Worm (Caenorhabditis elegans) whole organism, young adult: Measurements from ENCODE around the gene B0034.5.

Source experiments
- B0261.1 ChIP-seq: sonication (generic microtip); optimal IDR thresholded peaks from 2 replicates; lab custom pipeline; 2016; ENCODE audit warnings: mild to moderate bottlenecking, missing genetic modification characterization, moderate library complexity, missing compliant biosample characterization
- B0336.3 ChIP-seq: fragments of 200-800 bp; sonication (Bioruptor generic); IDR thresholded peaks from 2 replicates; pipeline ENCODE4 v1.3.6; 2022; ENCODE audit warnings: missing genetic modification characterization, missing compliant biosample characterization
- C17E4.6 ChIP-seq: fragments of 200-800 bp; sonication (Bioruptor generic); IDR thresholded peaks from 2 replicates; pipeline ENCODE4 v1.3.6; 2022; ENCODE audit warnings: missing genetic modification reagents, missing genetic modification characterization, missing compliant biosample characterization
- D2030.7 ChIP-seq: fragments of 200-800 bp; sonication (Bioruptor generic); IDR thresholded peaks from 2 replicates; pipeline ENCODE4 v1.3.6; 2022; ENCODE audit warnings: missing genetic modification reagents, missing genetic modification characterization, missing compliant biosample characterization
- F37B4.10 ChIP-seq: fragments of 200-800 bp; sonication (Bioruptor generic); IDR thresholded peaks from 2 replicates; pipeline ENCODE4 v1.3.6; 2022; ENCODE audit warnings: missing genetic modification characterization, missing compliant biosample characterization
- F57C9.4 ChIP-seq: sonication (generic microtip); optimal IDR thresholded peaks from 2 replicates; lab custom pipeline; 2017; ENCODE audit warnings: mild to moderate bottlenecking, missing genetic modification characterization, missing compliant biosample characterization
- K12H6.12 ChIP-seq: fragments of 200-800 bp; sonication (Bioruptor generic); optimal IDR thresholded peaks from 2 replicates; lab custom pipeline; 2018; ENCODE audit warnings: mild to moderate bottlenecking, missing genetic modification characterization, missing compliant biosample characterization
- T07F8.4 ChIP-seq: sonication (generic microtip); optimal IDR thresholded peaks from 2 replicates; lab custom pipeline; 2016; ENCODE audit warnings: mild to moderate bottlenecking, missing genetic modification characterization, moderate library complexity, missing compliant biosample characterization
- T26A5.8 ChIP-seq: sonication (generic microtip); optimal IDR thresholded peaks from 2 replicates; lab custom pipeline; 2016; ENCODE audit warnings: missing genetic modification characterization, missing compliant biosample characterization
- Y95B8A.8 ChIP-seq: fragments of 200-800 bp; sonication (Bioruptor generic); IDR thresholded peaks from 2 replicates; pipeline ENCODE4 v1.3.6; 2022; ENCODE audit warnings: missing genetic modification reagents, missing genetic modification characterization, missing compliant biosample characterization
- aptf-2 ChIP-seq: fragments of 200-800 bp; sonication (Bioruptor generic); conservative IDR thresholded peaks from 2 replicates; pipeline ENCODE4 v1.3.6; 2022; ENCODE audit warnings: missing genetic modification reagents, missing genetic modification characterization, missing compliant biosample characterization
- atf-7 ChIP-seq: sonication (generic microtip); optimal IDR thresholded peaks from 2 replicates; lab custom pipeline; 2017; ENCODE audit warnings: mild to moderate bottlenecking, missing genetic modification characterization, missing compliant biosample characterization
- attf-5 ChIP-seq: fragments of 200-800 bp; sonication (Bioruptor generic); optimal IDR thresholded peaks from 2 replicates; lab custom pipeline; 2018; ENCODE audit warnings: mild to moderate bottlenecking, missing genetic modification characterization, missing compliant biosample characterization
- bed-1 ChIP-seq: fragments of 200-800 bp; sonication (Bioruptor generic); IDR thresholded peaks from 2 replicates; pipeline ENCODE4 v1.3.6; 2022; ENCODE audit warnings: missing genetic modification reagents, missing genetic modification characterization, missing compliant biosample characterization
- cebp-1 ChIP-seq, 2 experiments: fragments of 200-800 bp in 1 of 2; sonication (Bioruptor generic) in 1 of 2; sonication (generic microtip) in 1 of 2; IDR thresholded peaks in 1 of 2; optimal IDR thresholded peaks in 1 of 2; 2 replicates each; pipeline versions ENCODE4 v1.3.6 to Lab custom; 2017 to 2022; ENCODE audit warnings: missing compliant biosample characterization in 2 of 2, missing genetic modification characterization in 2 of 2, mild to moderate bottlenecking in 1 of 2, missing genetic modification reagents in 1 of 2, moderate library complexity in 1 of 2
- ceh-100 ChIP-seq: fragments of 200-800 bp; sonication (Bioruptor generic); IDR thresholded peaks from 2 replicates; pipeline ENCODE4 v1.3.6; 2022; ENCODE audit warnings: missing genetic modification reagents, missing genetic modification characterization, missing compliant biosample characterization
- chd-7 ChIP-seq: sonication (generic microtip); optimal IDR thresholded peaks from 2 replicates; lab custom pipeline; 2016; ENCODE audit warnings: mild to moderate bottlenecking, missing genetic modification characterization, moderate library complexity, missing compliant biosample characterization
- dox-1 ChIP-seq: fragments of 200-800 bp; sonication (Bioruptor generic); IDR thresholded peaks from 2 replicates; pipeline ENCODE4 v1.3.6; 2022; ENCODE audit warnings: missing genetic modification reagents, missing genetic modification characterization, missing compliant biosample characterization
- egl-44 ChIP-seq: fragments of 200-800 bp; sonication (Bioruptor generic); IDR thresholded peaks from 2 replicates; pipeline ENCODE4 v1.3.6; 2022; ENCODE audit warnings: missing genetic modification reagents, missing genetic modification characterization, missing compliant biosample characterization
- ets-4 ChIP-seq: fragments of 200-800 bp; sonication (Bioruptor generic); optimal IDR thresholded peaks from 2 replicates; lab custom pipeline; 2018; ENCODE audit warnings: mild to moderate bottlenecking, missing genetic modification characterization, missing compliant biosample characterization
- lag-1 ChIP-seq: fragments of 200-800 bp; sonication (Bioruptor generic); IDR thresholded peaks from 2 replicates; pipeline ENCODE4 v1.3.6; 2022; ENCODE audit warnings: missing genetic modification reagents, missing genetic modification characterization, missing compliant biosample characterization
- let-607 ChIP-seq, 2 experiments: fragments of 200-800 bp in 1 of 2; sonication (Bioruptor generic) in 1 of 2; sonication (generic microtip) in 1 of 2; optimal IDR thresholded peaks; 2 replicates each; lab custom pipeline; 2016 to 2018; ENCODE audit warnings: mild to moderate bottlenecking in 2 of 2, missing compliant biosample characterization in 2 of 2, missing genetic modification characterization in 2 of 2, moderate library complexity in 2 of 2, missing genotype in 1 of 2
- madf-10 ChIP-seq: sonication (generic microtip); optimal IDR thresholded peaks from 2 replicates; lab custom pipeline; 2016; ENCODE audit warnings: mild to moderate bottlenecking, missing genetic modification characterization, missing compliant biosample characterization
- madf-3 ChIP-seq: fragments of 200-800 bp; sonication (Bioruptor generic); IDR thresholded peaks from 2 replicates; pipeline ENCODE4 v1.3.6; 2022; ENCODE audit warnings: missing genetic modification reagents, missing genetic modification characterization, missing compliant biosample characterization
- nfyb-1 ChIP-seq: fragments of 200-800 bp; sonication (Bioruptor generic); IDR thresholded peaks from 2 replicates; pipeline ENCODE4 v1.3.6; 2022; ENCODE audit warnings: missing genetic modification reagents, missing genetic modification characterization, missing compliant biosample characterization
- nhr-80 ChIP-seq: sonication (generic microtip); optimal IDR thresholded peaks from 2 replicates; lab custom pipeline; 2016; ENCODE audit warnings: missing genetic modification characterization, missing compliant biosample characterization
- sdz-38 ChIP-seq: sonication (generic microtip); optimal IDR thresholded peaks from 2 replicates; lab custom pipeline; 2016; ENCODE audit warnings: missing genotype, missing genetic modification characterization, missing compliant biosample characterization
- snpc-1.1 ChIP-seq: sonication (generic microtip); optimal IDR thresholded peaks from 2 replicates; lab custom pipeline; 2017; ENCODE audit warnings: missing genetic modification characterization, mild to moderate bottlenecking, missing compliant biosample characterization, antibody characterized with exemption, moderate library complexity, missing genotype, missing genetic modification reagents; ENCODE audit not compliant: insufficient read depth
- tbp1 ChIP-seq: fragments of 200-800 bp; sonication (Bioruptor generic); optimal IDR thresholded peaks from 2 replicates; lab custom pipeline; 2018; ENCODE audit warnings: mild to moderate bottlenecking, missing genetic modification characterization, missing compliant biosample characterization
- tlf-1 ChIP-seq: fragments of 200-800 bp; sonication (Bioruptor generic); optimal IDR thresholded peaks from 2 replicates; lab custom pipeline; 2018; ENCODE audit warnings: mild to moderate bottlenecking, missing genetic modification characterization, missing compliant biosample characterization
- unc-62 ChIP-seq: fragments of 150-350 bp; optimal IDR thresholded peaks from 2 replicates; lab custom pipeline; 2014; ENCODE audit warnings: missing biosample characterization, missing genetic modification reagents, missing genetic modification characterization
- zfh-2 ChIP-seq: fragments of 200-800 bp; sonication (Bioruptor generic); conservative IDR thresholded peaks from 2 replicates; pipeline ENCODE4 v1.3.6; 2022; ENCODE audit warnings: missing genetic modification reagents, missing genetic modification characterization, missing compliant biosample characterization
- ztf-3 ChIP-seq: fragments of 200-800 bp; sonication (Bioruptor generic); optimal IDR thresholded peaks from 2 replicates; lab custom pipeline; 2018; ENCODE audit warnings: mild to moderate bottlenecking, missing genetic modification characterization, missing compliant biosample characterization
- ztf-6 ChIP-seq: fragments of 200-800 bp; sonication (Bioruptor generic); IDR thresholded peaks from 2 replicates; pipeline ENCODE4 v1.3.6; 2022; ENCODE audit warnings: missing genetic modification reagents, missing genetic modification characterization, missing compliant biosample characterization

Gene B0034.5

DNA sequence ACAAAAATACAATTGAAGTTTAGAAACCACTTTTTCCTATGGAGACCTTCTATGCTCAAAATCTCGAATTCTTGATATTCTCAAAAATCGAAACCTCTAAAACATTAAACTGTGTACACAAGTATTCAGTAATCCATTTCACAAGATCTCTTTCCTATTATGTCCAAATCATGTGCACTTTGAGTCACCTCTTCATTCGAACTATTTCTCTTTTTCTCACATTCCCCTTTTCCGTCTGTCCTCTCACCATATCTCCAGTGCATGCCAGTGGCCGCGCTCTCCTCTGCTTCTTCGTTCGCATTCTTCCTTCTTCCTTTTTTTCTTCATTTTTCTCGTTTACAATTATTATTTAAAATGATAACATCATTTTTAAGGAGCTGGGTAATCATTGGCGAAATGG lies 32.2 kb downstream of the B0034.5 start, which contains the start of gene F28B12.1:
Gene F28B12.1 (plus strand): TSS at position 335 of the 400 bp plus-strand sequence.
- TF ChIP-seq ceh-100 (GFP tag; lab: Robert Waterston, UW) (no peak), cebp-1 (GFP tag; IDR thresholded peaks at IDR 0.05; lab: Robert Waterston, UW) (no peak), cebp-1 (tag; optimal IDR thresholded peaks at IDR 0.05; lab: Kevin White, UChicago) (peak; percentile 26)

DNA sequence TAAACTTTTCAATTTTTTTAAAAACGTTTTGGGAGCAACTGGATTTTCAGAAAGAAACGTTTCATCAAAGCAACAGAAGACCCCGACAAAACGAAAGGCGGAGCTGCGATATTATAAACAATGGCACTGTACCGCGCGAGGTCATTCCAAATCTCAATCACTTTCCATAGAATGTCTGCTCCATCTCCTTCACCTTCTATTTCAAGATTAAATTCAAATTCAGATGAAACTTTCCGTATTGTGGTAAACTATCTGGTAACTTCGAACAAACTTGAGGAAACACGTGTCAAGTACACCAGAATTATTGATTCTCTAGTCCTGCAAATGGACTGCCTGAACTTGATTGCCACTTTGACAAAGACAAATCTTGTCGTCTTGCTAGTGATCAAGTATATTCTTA lies 34.0 kb downstream of the B0034.5 start, which contains the start of gene F28B12.6:
Gene F28B12.6 (plus strand): TSS at position 49 of the 400 bp plus-strand sequence.
- TF ChIP-seq sdz-38 (no peak), B0336.3 (GFP tag; lab: Robert Waterston, UW) (peak; percentile 61; the same call in 1 of the 2 replicates), cebp-1 (GFP tag; IDR thresholded peaks at IDR 0.05; lab: Robert Waterston, UW) (no peak), cebp-1 (tag; optimal IDR thresholded peaks at IDR 0.05; lab: Kevin White, UChicago) (peak; percentile 24), nfyb-1 (GFP tag; lab: Robert Waterston, UW) (peak; percentile 52; the same call in 1 of the 2 replicates)

DNA sequence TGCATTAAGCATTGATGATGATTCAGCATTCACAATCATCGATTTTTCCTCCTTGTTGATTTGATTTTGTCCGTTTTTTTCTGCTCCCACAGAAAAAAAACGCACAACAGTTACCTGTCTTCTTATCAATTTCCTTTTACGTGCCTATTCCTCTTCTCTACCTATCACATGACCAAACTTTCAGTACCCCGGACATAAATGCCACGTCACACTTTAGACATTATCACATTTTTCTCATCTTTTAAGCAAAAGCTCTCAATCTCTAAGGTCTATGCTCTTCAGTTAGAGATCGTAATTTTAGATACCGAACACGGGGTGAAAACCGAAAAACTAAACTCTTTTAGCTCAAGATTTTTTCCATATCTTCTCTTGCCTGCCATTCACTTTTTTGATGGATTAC lies 38.8 kb downstream of the B0034.5 start:
- no peak for TF ChIP-seq lag-1 (GFP tag; lab: Robert Waterston, UW)
- peak; percentile 23 for TF ChIP-seq atf-7 (tag; lab: Kevin White, UChicago)
- peak; percentile 79 for TF ChIP-seq nhr-80 (tag; lab: Kevin White, UChicago)
- no peak for TF ChIP-seq Y95B8A.8 (GFP tag; lab: Robert Waterston, UW)
- peak; percentile 19 for TF ChIP-seq attf-5 (GFP tag; lab: Kevin White, UChicago)
- TF ChIP-seq tbp1, result peak; percentile 17
- peak; percentile 70; the same call in 1 of the 2 replicates for TF ChIP-seq egl-44 (GFP tag; lab: Robert Waterston, UW)
- TF ChIP-seq let-607 (tag; optimal IDR thresholded peaks at IDR 0.05; lab: Kevin White, UChicago), result peak; percentile 58 to 88
- TF ChIP-seq unc-62, result peak; percentile 58
- peak; percentile 30 for TF ChIP-seq chd-7 (tag; lab: Kevin White, UChicago)
- peak; percentile 22 for TF ChIP-seq ets-4
- peak; percentile 0 for TF ChIP-seq tlf-1 (GFP tag; lab: Kevin White, UChicago)
- 0 out of 2 replicates have a peak, but pooled peaks have one; percentile 8 for TF ChIP-seq nfyb-1 (GFP tag; lab: Robert Waterston, UW)
- TF ChIP-seq dox-1 (GFP tag; lab: Robert Waterston, UW), result no peak
- TF ChIP-seq cebp-1 (GFP tag; IDR thresholded peaks at IDR 0.05; lab: Robert Waterston, UW), result no peak
- peak; percentile 33 for TF ChIP-seq cebp-1 (tag; optimal IDR thresholded peaks at IDR 0.05; lab: Kevin White, UChicago)

DNA sequence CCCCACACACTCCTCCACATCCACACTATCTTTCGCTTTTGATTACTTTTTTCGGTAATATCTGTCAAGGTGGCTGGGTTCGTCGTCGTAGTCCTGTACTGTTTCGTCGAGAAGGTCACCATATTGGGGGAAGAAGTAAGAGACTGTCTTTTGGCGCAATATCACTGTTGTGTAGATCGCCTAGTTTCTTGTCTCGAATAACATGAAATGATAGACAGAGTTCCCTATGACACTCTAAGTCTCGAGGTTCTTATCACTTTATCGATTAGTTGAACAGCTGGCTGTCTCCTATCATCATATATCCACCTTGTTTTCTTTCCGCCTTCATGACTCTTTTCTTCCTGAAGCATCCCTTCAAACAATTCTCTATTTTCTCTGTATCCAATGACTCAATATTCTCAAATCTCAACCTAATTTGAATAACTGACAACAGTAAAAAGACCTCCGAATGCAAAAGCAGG lies 40.8 kb downstream of the B0034.5 start:
- TF ChIP-seq ets-4, result no peak
- TF ChIP-seq cebp-1 (GFP tag; IDR thresholded peaks at IDR 0.05; lab: Robert Waterston, UW), result no peak
- peak; percentile 7 for TF ChIP-seq cebp-1 (tag; optimal IDR thresholded peaks at IDR 0.05; lab: Kevin White, UChicago)
- TF ChIP-seq aptf-2 (GFP tag; lab: Robert Waterston, UW), result 0 out of 2 replicates have a peak, but pooled peaks have one; percentile 19

DNA sequence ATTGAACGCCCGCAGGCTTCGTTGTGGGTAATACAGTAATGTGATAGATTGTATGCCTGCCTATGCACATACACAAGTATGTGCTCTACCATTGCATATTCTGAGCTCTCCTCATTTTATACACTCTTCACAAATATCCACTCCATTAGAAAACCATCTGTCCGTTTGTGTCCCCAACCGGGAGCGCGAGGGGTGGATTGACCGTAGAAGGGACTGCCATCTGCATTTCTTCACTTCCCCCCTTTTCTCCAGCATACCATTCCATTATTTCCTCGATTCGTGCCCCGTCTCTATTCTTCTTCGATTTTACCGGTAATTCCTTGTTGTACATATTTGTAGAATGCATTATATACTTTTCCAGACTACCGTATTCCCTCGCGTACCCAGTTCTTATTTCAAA lies 41.6 kb downstream of the B0034.5 start:
- TF ChIP-seq snpc-1.1 (tag; lab: Kevin White, UChicago) (no peak), ztf-6 (GFP tag; lab: Robert Waterston, UW) (no peak), dox-1 (GFP tag; lab: Robert Waterston, UW) (0 out of 2 replicates have a peak, but pooled peaks have one; percentile 6), chd-7 (tag; lab: Kevin White, UChicago) (peak; percentile 12)
- TF ChIP-seq, all 124 proteins: peak for 2

DNA sequence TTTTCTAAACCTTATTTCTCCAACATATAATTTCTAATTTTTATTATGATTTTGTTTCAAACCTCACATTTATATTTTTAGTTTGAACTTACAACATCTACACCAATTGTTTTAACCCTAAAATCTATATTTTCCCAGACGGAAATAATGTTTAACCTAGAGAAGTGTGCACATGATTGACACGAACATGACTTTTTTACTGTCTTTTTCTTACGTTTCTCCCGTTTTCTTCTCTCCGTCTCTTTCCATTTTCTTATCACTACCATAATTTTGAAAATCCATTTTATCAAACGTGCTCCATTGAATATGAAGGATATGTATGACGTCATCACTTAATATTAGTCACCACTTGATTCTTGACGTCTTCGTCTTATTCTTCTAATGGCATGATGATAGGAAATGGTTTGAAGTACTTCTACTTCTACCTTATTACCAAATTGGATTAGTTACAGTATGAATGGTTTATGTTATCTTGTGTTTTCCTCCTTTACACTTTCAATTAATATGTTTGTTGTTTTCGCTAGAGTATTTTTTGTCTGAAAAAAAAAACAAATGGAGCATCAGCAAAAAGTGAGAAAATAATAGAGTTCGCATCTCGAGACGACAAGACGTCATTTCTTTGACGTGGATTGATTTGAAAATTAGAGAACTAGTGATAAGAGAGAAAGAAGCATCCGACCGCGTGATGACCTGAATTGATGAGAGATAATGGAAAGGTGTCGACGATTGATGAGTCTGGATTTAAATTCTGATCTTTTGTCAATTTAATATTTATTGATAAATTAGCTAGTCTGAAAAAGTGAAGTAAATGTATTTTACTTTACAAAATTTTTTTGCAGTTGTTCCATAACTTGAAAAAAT lies 42.6 kb downstream of the B0034.5 start:
- TF ChIP-seq unc-62 (peak; percentile 90), C17E4.6 (no peak), madf-10 (tag; lab: Kevin White, UChicago) (no peak), K12H6.12 (tag; lab: Kevin White, UChicago) (no peak), ztf-3 (GFP tag; lab: Kevin White, UChicago) (no peak), atf-7 (tag; lab: Kevin White, UChicago) (peak; percentile 87), T07F8.4 (tag; lab: Kevin White, UChicago) (no peak), aptf-2 (GFP tag; lab: Robert Waterston, UW) (no peak), chd-7 (tag; lab: Kevin White, UChicago) (no peak), B0261.1 (tag; lab: Kevin White, UChicago) (no peak), F57C9.4 (tag; lab: Kevin White, UChicago) (no peak), D2030.7 (no peak), T26A5.8 (no peak), madf-3 (no peak), F37B4.10 (GFP tag; lab: Robert Waterston, UW) (no peak), zfh-2 (GFP tag; lab: Robert Waterston, UW) (no peak), bed-1 (GFP tag; lab: Robert Waterston, UW) (no peak)
